Worm (Caenorhabditis elegans): Measurements from ENCODE around the gene art-1.
"Not testable (repeated sequence)": the region's sequence is repeated elsewhere in the genome, so short reads cannot be mapped to it uniquely, and the experiment has no call there.

art-1 gene

DNA sequence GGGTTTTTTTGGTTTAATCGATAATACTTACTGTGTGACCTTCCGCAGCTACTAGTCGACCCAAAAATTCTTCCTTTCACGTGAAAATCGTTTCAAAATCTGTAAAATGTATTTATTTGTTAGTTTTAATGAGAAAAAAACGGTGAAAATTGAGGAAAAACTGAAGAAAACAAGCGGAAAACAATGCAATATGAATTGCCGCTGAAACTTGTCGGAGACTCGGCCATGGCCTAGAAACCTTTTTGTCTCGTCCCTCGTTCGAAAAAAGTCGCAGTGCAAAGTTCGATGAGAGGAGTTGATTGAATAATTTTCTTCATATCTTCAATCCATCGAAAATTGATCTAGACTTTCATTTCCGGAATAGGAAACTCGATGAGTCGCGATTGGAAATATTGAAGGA, 5.7 kb upstream of the art-1 start, which contains the start of gene C15F1.8:
Gene C15F1.8, minus strand, starts transcription at position 101 of the 400 bp plus-strand sequence.
- TF ChIP-seq sdc-2, tbx-2, ttx-3 (tag; optimal IDR thresholded peaks at IDR 0.05): not testable (repeated sequence)

DNA sequence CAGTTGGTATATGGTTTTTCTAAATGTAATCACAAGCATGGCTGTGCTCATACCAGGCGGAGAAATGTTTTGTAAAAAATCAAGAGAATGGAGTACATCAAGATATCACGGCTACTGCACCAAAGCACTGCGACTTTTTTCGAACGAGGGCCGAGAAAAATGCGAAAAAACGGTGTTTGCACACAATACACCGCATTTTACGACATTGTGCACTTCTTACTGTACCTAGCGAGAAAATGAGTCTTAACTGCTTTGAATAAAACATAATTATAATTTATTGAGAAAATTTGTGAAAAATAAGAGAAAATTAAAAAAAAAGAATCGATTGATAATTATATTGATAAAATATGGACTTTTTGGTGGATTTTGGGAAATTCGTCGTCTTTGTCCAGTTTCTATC, 3.7 kb upstream of the art-1 start:
- TF ChIP-seq lin-11 (tag; optimal IDR thresholded peaks at IDR 0.05): no peak
- no peak for TF ChIP-seq ref-2 (tag; optimal IDR thresholded peaks at IDR 0.05)
- TF ChIP-seq fkh-6 (tag; optimal IDR thresholded peaks at IDR 0.05): no peak
- TF ChIP-seq ztf-16 (tag; optimal IDR thresholded peaks at IDR 0.05): no peak

DNA sequence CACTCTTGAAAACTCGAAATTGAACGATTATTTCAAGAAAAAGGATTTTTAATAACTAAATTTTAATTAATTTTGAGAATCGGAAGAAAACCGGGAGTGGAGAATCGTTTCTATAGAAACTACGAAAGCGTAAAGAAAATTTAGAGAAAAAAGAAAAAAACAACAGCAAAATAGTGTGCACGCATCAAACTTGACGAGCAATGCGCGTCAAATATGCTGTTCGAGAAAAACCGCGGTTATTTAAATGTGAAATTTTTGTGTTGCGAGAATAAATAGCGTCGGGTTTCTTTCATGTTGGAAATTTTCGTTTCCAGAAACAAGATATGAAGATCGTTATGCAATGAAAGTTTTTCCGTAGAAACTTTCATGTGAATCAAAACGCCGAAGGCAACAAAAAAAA, 2.0 kb upstream of the art-1 start:
- TF ChIP-seq ets-4 (tag; optimal IDR thresholded peaks at IDR 0.05) (no peak), nfya-1 (tag; optimal IDR thresholded peaks at IDR 0.05) (peak; percentile 14)

DNA sequence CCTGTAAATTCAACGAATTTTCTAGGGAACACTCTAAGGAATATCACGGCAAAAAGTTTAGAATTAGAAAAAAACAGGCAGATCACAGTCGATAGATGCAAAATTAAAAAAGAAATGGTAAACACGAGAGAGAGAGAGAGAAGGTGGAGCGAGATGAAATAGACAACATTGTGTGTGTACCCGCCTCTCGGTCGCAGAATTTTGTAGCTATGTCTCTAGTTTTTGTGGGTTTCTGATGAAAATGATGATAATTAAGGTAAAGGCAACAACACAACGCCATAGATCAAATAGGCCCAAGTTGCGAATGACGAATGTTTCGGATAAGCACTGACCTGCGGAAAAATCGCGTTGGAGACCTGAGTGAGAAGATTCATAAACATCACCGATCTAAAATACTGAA, 1.5 kb upstream of the art-1 start, which contains the start of gene sod-1:
Gene sod-1, minus strand, starts transcription at position 387 of the 400 bp plus-strand sequence.
- TF ChIP-seq K02D7.2 (tag; optimal IDR thresholded peaks at IDR 0.05) (no peak), pros-1 (tag; optimal IDR thresholded peaks at IDR 0.05) (no peak), sox-4 (tag; optimal IDR thresholded peaks at IDR 0.05) (no peak), pat-9 (tag; optimal IDR thresholded peaks at IDR 0.05) (no peak), npax-4 (tag; optimal IDR thresholded peaks at IDR 0.05) (no peak), dmd-4 (tag; optimal IDR thresholded peaks at IDR 0.05; ENCODE audit: borderline replicate concordance) (no peak), hlh-30 (tag; optimal IDR thresholded peaks at IDR 0.05; ENCODE audit: insufficient read depth) (no peak), sox-2 (GFP tag; IDR thresholded peaks at IDR 0.05) (no peak), ceh-31 (tag; optimal IDR thresholded peaks at IDR 0.05) (no peak), ztf-16 (tag; optimal IDR thresholded peaks at IDR 0.05) (no peak), gmeb-2 (tag; optimal IDR thresholded peaks at IDR 0.05) (no peak)

DNA sequence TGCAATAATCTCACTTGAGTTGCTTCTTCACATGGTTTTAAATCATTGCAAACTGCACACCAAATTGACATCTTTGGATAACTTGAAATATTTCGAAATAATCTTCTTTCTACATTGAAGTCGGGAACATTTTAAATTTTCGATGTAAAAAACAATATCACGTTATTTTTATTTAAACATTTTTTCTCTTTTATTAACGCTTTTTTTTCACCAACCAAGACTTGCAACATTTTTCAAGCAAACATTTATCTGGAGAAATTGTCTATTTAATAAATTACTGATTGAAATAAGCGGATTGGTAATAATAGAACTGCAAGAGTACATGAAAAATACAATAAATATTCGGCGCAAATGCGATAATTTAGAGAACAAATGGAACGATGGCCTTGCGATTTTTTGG, 1.5 kb downstream of the art-1 start, which contains the start of gene C15F1.5:
Gene C15F1.5, minus strand, starts transcription at position 101 of the 400 bp plus-strand sequence.
- no peak for TF ChIP-seq ceh-18 (tag; optimal IDR thresholded peaks at IDR 0.05)
- no peak for TF ChIP-seq lin-11 (tag; optimal IDR thresholded peaks at IDR 0.05)
- TF ChIP-seq C08G9.2 (tag; optimal IDR thresholded peaks at IDR 0.05): no peak
- TF ChIP-seq pha-4 (tag; optimal IDR thresholded peaks at IDR 0.05): no peak
- no peak for TF ChIP-seq eyg-1 (tag; optimal IDR thresholded peaks at IDR 0.05)
- TF ChIP-seq hlh-15 (tag; optimal IDR thresholded peaks at IDR 0.05): no peak

DNA sequence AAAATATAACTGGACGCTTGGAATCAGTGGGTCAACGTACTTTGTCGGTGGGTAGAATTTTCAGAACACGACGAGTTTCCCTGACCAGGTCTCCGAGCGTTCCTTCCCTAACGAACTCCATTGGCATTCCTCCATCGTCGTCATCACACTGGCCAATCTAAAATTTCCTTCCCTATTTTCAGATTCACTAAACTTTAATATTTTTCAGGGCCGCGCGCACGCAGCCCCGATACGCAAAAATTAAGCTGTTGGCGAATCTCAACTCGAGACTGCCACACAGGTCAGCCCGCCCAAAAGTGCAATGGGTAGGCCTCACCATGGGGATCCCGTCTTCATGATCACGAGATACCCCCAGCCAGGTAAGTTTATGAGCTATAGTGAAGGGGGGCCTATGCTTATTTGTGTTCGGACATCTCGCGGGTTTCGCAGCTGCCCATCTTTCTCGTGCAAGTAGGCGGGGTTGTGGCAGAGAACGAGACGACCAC, 3.8 kb downstream of the art-1 start:
- TF ChIP-seq sox-2 (GFP tag; IDR thresholded peaks at IDR 0.05) (no peak; the same call in 1 of the 2 replicates), dve-1 (tag; optimal IDR thresholded peaks at IDR 0.05) (peak; percentile 26), nhr-11 (tag; optimal IDR thresholded peaks at IDR 0.05) (no peak), ttx-3 (tag; optimal IDR thresholded peaks at IDR 0.05) (no peak), zip-5 (tag; optimal IDR thresholded peaks at IDR 0.05) (no peak), tbx-7 (tag; optimal IDR thresholded peaks at IDR 0.05) (peak; percentile 21), hlh-30 (tag; optimal IDR thresholded peaks at IDR 0.05; ENCODE audit: insufficient read depth) (peak; percentile 92), unc-55 (GFP tag; optimal IDR thresholded peaks at IDR 0.05) (peak; percentile 19), ceh-34 (tag; optimal IDR thresholded peaks at IDR 0.05) (peak; percentile 61), tbx-2 (tag; optimal IDR thresholded peaks at IDR 0.05) (peak; percentile 55), rnt-1 (tag; optimal IDR thresholded peaks at IDR 0.05) (peak; percentile 32), ceh-31 (tag; optimal IDR thresholded peaks at IDR 0.05) (peak; percentile 36), sdc-2 (tag; optimal IDR thresholded peaks at IDR 0.05) (peak; percentile 31), fax-1 (tag; optimal IDR thresholded peaks at IDR 0.05) (no peak), che-1 (tag; optimal IDR thresholded peaks at IDR 0.05) (peak; percentile 35), C38D4.7 (GFP tag; optimal IDR thresholded peaks at IDR 0.05) (peak; percentile 0), syd-9 (tag; optimal IDR thresholded peaks at IDR 0.05) (peak; percentile 29), pax-1 (tag; optimal IDR thresholded peaks at IDR 0.05) (no peak), ama-1 (optimal IDR thresholded peaks at IDR 0.05) (peak; percentile 97), pha-4 (tag; optimal IDR thresholded peaks at IDR 0.05) (no peak), pag-3 (tag; optimal IDR thresholded peaks at IDR 0.05; ENCODE audit: borderline replicate concordance) (no peak), nfya-1 (tag; optimal IDR thresholded peaks at IDR 0.05) (peak; percentile 37), pqm-1 (tag; optimal IDR thresholded peaks at IDR 0.05) (no peak), elt-2 (tag; optimal IDR thresholded peaks at IDR 0.05) (peak; percentile 33), ceh-18 (tag; optimal IDR thresholded peaks at IDR 0.05) (peak; percentile 7), ref-2 (tag; optimal IDR thresholded peaks at IDR 0.05) (peak; percentile 64), ceh-2 (tag; optimal IDR thresholded peaks at IDR 0.05) (peak; percentile 32), hlh-6 (tag; optimal IDR thresholded peaks at IDR 0.05) (peak; percentile 35)
